Fruit fly (Drosophila melanogaster) whole organism, embryonic: ENCODE measurements around the gene Pdxk.
A peak's percentile ranks its signal among the peaks of the same experiment; 100 is the strongest.

Experiments
- Adf1 ChIP-seq: fragments of 200-800 bp; sonication (Bioruptor generic); IDR thresholded peaks from 2 replicates; pipeline ENCODE4 v1.3.6; 2022; ENCODE audit warnings: missing biosample characterization, missing genetic modification characterization
- Antp ChIP-seq: fragments of 200-800 bp; sonication (Bioruptor generic); optimal IDR thresholded peaks from 3 replicates; lab custom pipeline; 2016; ENCODE audit warnings: missing biosample characterization, missing genetic modification characterization
- Bgb ChIP-seq: fragments of 200-800 bp; sonication (Bioruptor generic); IDR thresholded peaks from 2 replicates; pipeline ENCODE4 v1.3.6; 2022; ENCODE audit warnings: missing biosample characterization, missing genetic modification characterization; ENCODE audit not compliant: partially characterized antibody
- CG10267 ChIP-seq: fragments of 200-800 bp; sonication (Bioruptor generic); optimal IDR thresholded peaks from 2 replicates; lab custom pipeline; 2018; ENCODE audit warnings: missing biosample characterization, mild to moderate bottlenecking, missing genetic modification characterization, moderate library complexity
- CG10274 ChIP-seq: fragments of 200-800 bp; sonication (Bioruptor generic); optimal IDR thresholded peaks from 3 replicates; lab custom pipeline; 2017; ENCODE audit warnings: missing biosample characterization, mild to moderate bottlenecking, missing genetic modification characterization
- CG12155 ChIP-seq: fragments of 200-800 bp; sonication (Bioruptor generic); optimal IDR thresholded peaks from 3 replicates; lab custom pipeline; 2016; ENCODE audit warnings: missing biosample characterization, missing genetic modification characterization
- CG1233 ChIP-seq: fragments of 200-800 bp; sonication (Bioruptor generic); optimal IDR thresholded peaks from 4 replicates; lab custom pipeline; 2018; ENCODE audit warnings: missing biosample characterization, mild to moderate bottlenecking, missing genetic modification characterization
- CG12391 ChIP-seq: fragments of 200-800 bp; sonication (Bioruptor generic); optimal IDR thresholded peaks from 3 replicates; lab custom pipeline; 2018; ENCODE audit warnings: missing biosample characterization, mild to moderate bottlenecking, missing genetic modification characterization, moderate library complexity
- CG13287 ChIP-seq: fragments of 200-800 bp; sonication (Bioruptor generic); IDR thresholded peaks from 2 replicates; pipeline ENCODE4 v1.3.6; 2022; ENCODE audit warnings: missing biosample characterization, missing genetic modification characterization; ENCODE audit not compliant: partially characterized antibody
- CG13624 ChIP-seq: fragments of 200-800 bp; sonication (Bioruptor generic); optimal IDR thresholded peaks from 2 replicates; lab custom pipeline; 2016; ENCODE audit warnings: missing biosample characterization, missing genetic modification characterization
- CG15479 ChIP-seq: fragments of 200-800 bp; sonication (Bioruptor generic); optimal IDR thresholded peaks from 3 replicates; lab custom pipeline; 2019; ENCODE audit warnings: missing biosample characterization, mild to moderate bottlenecking, missing genetic modification characterization, moderate library complexity
- CG15514 ChIP-seq: fragments of 200-800 bp; sonication (Bioruptor generic); optimal IDR thresholded peaks from 3 replicates; lab custom pipeline; 2017; ENCODE audit warnings: missing biosample characterization, missing genetic modification characterization, mild to moderate bottlenecking, moderate library complexity, missing genetic modification reagents
- CG1603 ChIP-seq: fragments of 200-800 bp; sonication (Bioruptor generic); optimal IDR thresholded peaks from 2 replicates; lab custom pipeline; 2019; ENCODE audit warnings: missing biosample characterization, mild to moderate bottlenecking, missing genetic modification characterization, moderate library complexity
- CG17361 ChIP-seq: fragments of 200-800 bp; sonication (Bioruptor generic); IDR thresholded peaks from 3 replicates; pipeline ENCODE4 v1.3.6; 2022; ENCODE audit warnings: missing biosample characterization, missing genetic modification characterization
- CG18011 ChIP-seq: fragments of 200-800 bp; sonication (Bioruptor generic); optimal IDR thresholded peaks from 2 replicates; lab custom pipeline; 2017; ENCODE audit warnings: missing biosample characterization, missing genetic modification characterization, mild to moderate bottlenecking, moderate library complexity, missing genotype
- CG2116 ChIP-seq: fragments of 200-800 bp; sonication (Bioruptor generic); optimal IDR thresholded peaks from 3 replicates; lab custom pipeline; 2018; ENCODE audit warnings: missing biosample characterization, mild to moderate bottlenecking, missing genetic modification characterization
- CG3407 ChIP-seq: fragments of 200-800 bp; sonication (Bioruptor generic); optimal IDR thresholded peaks from 2 replicates; lab custom pipeline; 2018; ENCODE audit warnings: missing biosample characterization, mild to moderate bottlenecking, missing genetic modification characterization
- CG34224 ChIP-seq: fragments of 200-800 bp; sonication (Bioruptor generic); IDR thresholded peaks from 3 replicates; pipeline ENCODE4 v1.3.6; 2022; ENCODE audit warnings: missing biosample characterization, missing genetic modification characterization; ENCODE audit not compliant: partially characterized antibody
- CG34422 ChIP-seq: fragments of 200-800 bp; sonication (Bioruptor generic); IDR thresholded peaks from 3 replicates; pipeline ENCODE4 v1.3.6; 2022; ENCODE audit warnings: missing biosample characterization, missing genetic modification characterization
- CG42726 ChIP-seq: fragments of 200-800 bp; sonication (Bioruptor generic); IDR thresholded peaks from 2 replicates; pipeline ENCODE4 v1.3.6; 2022; ENCODE audit warnings: missing biosample characterization, missing genetic modification characterization; ENCODE audit not compliant: partially characterized antibody
- CG6791 ChIP-seq: fragments of 200-800 bp; sonication (Bioruptor generic); IDR thresholded peaks from 3 replicates; pipeline ENCODE4 v1.3.6; 2022; ENCODE audit warnings: missing biosample characterization, missing genetic modification characterization; ENCODE audit not compliant: partially characterized antibody
- CG7987 ChIP-seq: fragments of 200-800 bp; sonication (Bioruptor generic); optimal IDR thresholded peaks from 2 replicates; lab custom pipeline; 2018; ENCODE audit warnings: missing biosample characterization, mild to moderate bottlenecking, missing genetic modification characterization, moderate library complexity
- CG8478 ChIP-seq: fragments of >200 bp; optimal IDR thresholded peaks from 2 replicates; lab custom pipeline; 2018
- CG9797 ChIP-seq: fragments of 200-800 bp; sonication (Bioruptor generic); optimal IDR thresholded peaks from 3 replicates; lab custom pipeline; 2018; ENCODE audit warnings: missing biosample characterization, mild to moderate bottlenecking, missing genetic modification characterization
- CoRest ChIP-seq: fragments of 200-800 bp; sonication (Bioruptor generic); optimal IDR thresholded peaks from 3 replicates; lab custom pipeline; 2018; ENCODE audit warnings: missing biosample characterization, mild to moderate bottlenecking, missing genetic modification characterization, moderate library complexity
- CrebB ChIP-seq: fragments of 200-800 bp; sonication (Bioruptor generic); optimal IDR thresholded peaks from 3 replicates; lab custom pipeline; 2018; ENCODE audit warnings: missing biosample characterization, mild to moderate bottlenecking, missing genetic modification characterization
- Dek ChIP-seq: fragments of 200-800 bp; sonication (Bioruptor generic); optimal IDR thresholded peaks from 3 replicates; lab custom pipeline; 2019; ENCODE audit warnings: missing biosample characterization, mild to moderate bottlenecking, missing genetic modification characterization, moderate library complexity
- E2f2 ChIP-seq: fragments of 200-800 bp; sonication (Bioruptor generic); IDR thresholded peaks from 2 replicates; pipeline ENCODE4 v1.3.6; 2022; ENCODE audit warnings: missing biosample characterization, missing genetic modification characterization
- Ets65A ChIP-seq: fragments of 200-800 bp; sonication (Bioruptor generic); peaks from one replicate; lab custom pipeline; 2016; ENCODE audit warnings: missing biosample characterization, missing genetic modification characterization
- Gsc ChIP-seq: fragments of 200-800 bp; sonication (Bioruptor generic); IDR thresholded peaks from 2 replicates; pipeline ENCODE4 v1.3.6; 2022; ENCODE audit warnings: missing biosample characterization, missing genetic modification characterization
- HLHmδ ChIP-seq: fragments of 200-800 bp; sonication (Bioruptor generic); optimal IDR thresholded peaks from 2 replicates; lab custom pipeline; 2018; ENCODE audit warnings: missing biosample characterization, mild to moderate bottlenecking, missing genetic modification characterization, moderate library complexity
- Hsf ChIP-seq: fragments of 200-800 bp; sonication (Bioruptor generic); optimal IDR thresholded peaks from 3 replicates; lab custom pipeline; 2016; ENCODE audit warnings: missing biosample characterization, missing genetic modification characterization
- MTF-1 ChIP-seq: fragments of 200-800 bp; sonication (Bioruptor generic); optimal IDR thresholded peaks from 2 replicates; lab custom pipeline; 2018; ENCODE audit warnings: missing biosample characterization, mild to moderate bottlenecking, missing genetic modification characterization, borderline replicate concordance
- Max ChIP-seq: fragments of 200-800 bp; sonication (Bioruptor generic); optimal IDR thresholded peaks from 2 replicates; lab custom pipeline; 2016; ENCODE audit warnings: missing biosample characterization, mild to moderate bottlenecking, missing genetic modification characterization
- Sry-δ ChIP-seq: fragments of 200-800 bp; sonication (Bioruptor generic); optimal IDR thresholded peaks from 2 replicates; lab custom pipeline; 2016; ENCODE audit warnings: missing biosample characterization, missing genetic modification characterization
- YL-1 ChIP-seq: fragments of 200-800 bp; sonication (Bioruptor generic); optimal IDR thresholded peaks from 3 replicates; lab custom pipeline; 2017; ENCODE audit warnings: missing biosample characterization, mild to moderate bottlenecking, missing genetic modification characterization
- bigmax ChIP-seq: fragments of 200-800 bp; sonication (Bioruptor generic); optimal IDR thresholded peaks from 2 replicates; lab custom pipeline; 2018; ENCODE audit warnings: missing biosample characterization, mild to moderate bottlenecking, missing genetic modification characterization
- gcm ChIP-seq: fragments of 200-800 bp; sonication (Bioruptor generic); optimal IDR thresholded peaks from 2 replicates; lab custom pipeline; 2019; ENCODE audit warnings: missing biosample characterization, mild to moderate bottlenecking, missing genetic modification characterization, moderate library complexity
- gfzf ChIP-seq: fragments of 200-800 bp; sonication (Bioruptor generic); optimal IDR thresholded peaks from 2 replicates; lab custom pipeline; 2016; ENCODE audit warnings: missing biosample characterization, mild to moderate bottlenecking, missing genetic modification characterization, moderate library complexity
- jumu ChIP-seq: fragments of 200-800 bp; sonication (Bioruptor generic); optimal IDR thresholded peaks from 3 replicates; lab custom pipeline; 2016; ENCODE audit warnings: missing biosample characterization, missing genetic modification characterization
- klu ChIP-seq: fragments of 200-800 bp; sonication (Bioruptor generic); IDR thresholded peaks from 2 replicates; pipeline ENCODE4 v1.3.6; 2022; ENCODE audit warnings: missing biosample characterization, missing genetic modification characterization
- knrl ChIP-seq: fragments of 200-800 bp; sonication (Bioruptor generic); IDR thresholded peaks from 3 replicates; pipeline ENCODE4 v1.3.6; 2022; ENCODE audit warnings: missing biosample characterization, missing genetic modification characterization; ENCODE audit not compliant: partially characterized antibody
- lola ChIP-seq, 3 experiments: fragments of >200 bp in 2 of 3; fragments of 200-800 bp in 1 of 3; sonication (Bioruptor generic) in 1 of 3; optimal IDR thresholded peaks; 2 replicates each; lab custom pipeline; 2017 to 2019; ENCODE audit warnings: missing biosample characterization in 3 of 3, missing genetic modification characterization in 3 of 3, mild to moderate bottlenecking in 1 of 3, moderate library complexity in 1 of 3
- pb ChIP-seq: fragments of 200-800 bp; sonication (Bioruptor generic); optimal IDR thresholded peaks from 3 replicates; lab custom pipeline; 2016; ENCODE audit warnings: missing biosample characterization, missing genetic modification characterization
- pzg ChIP-seq: fragments of 200-800 bp; sonication (Bioruptor generic); optimal IDR thresholded peaks from 3 replicates; lab custom pipeline; 2018; ENCODE audit warnings: missing biosample characterization, mild to moderate bottlenecking, missing genetic modification characterization, moderate library complexity
- repo ChIP-seq: fragments of 200-800 bp; sonication (Bioruptor generic); optimal IDR thresholded peaks from 2 replicates; lab custom pipeline; 2016; ENCODE audit warnings: missing biosample characterization, missing genetic modification characterization
- salm ChIP-seq: fragments of 200-800 bp; sonication (Bioruptor generic); optimal IDR thresholded peaks from 2 replicates; lab custom pipeline; 2018; ENCODE audit warnings: missing biosample characterization, mild to moderate bottlenecking, missing genetic modification characterization
- sisA ChIP-seq: fragments of 200-800 bp; sonication (Bioruptor generic); IDR thresholded peaks from 2 replicates; pipeline ENCODE4 v1.3.6; 2022; ENCODE audit warnings: missing biosample characterization, missing genetic modification characterization

Pdxk gene

dm6 chr3L:9402157-9402890 is 42.2 kb downstream of the Pdxk start, which contains the start of gene eIF4E1 (continued):
- TF ChIP-seq CG2116 (GFP tag; lab: Kevin White, UChicago), result peak; percentile 98
- peak; percentile 28; the same call in 1 of the 3 replicates for TF ChIP-seq CG17361
- peak; percentile 1 for TF ChIP-seq Dek (tag; lab: Kevin White, UChicago)
- 0 out of 2 replicates have a peak, but pooled peaks have one; percentile 28 for TF ChIP-seq Adf1 (GFP tag; lab: Robert Waterston, UW)
- peak; percentile 97 for TF ChIP-seq CG18011 (GFP tag; lab: Kevin White, UChicago)
- TF ChIP-seq Ets65A (GFP tag; lab: Kevin White, UChicago), result peak; percentile 89
- peak; percentile 80 for TF ChIP-seq CG1603 (tag; lab: Kevin White, UChicago)
- peak; percentile 50 for TF ChIP-seq E2f2 (GFP tag; lab: Robert Waterston, UW)
- TF ChIP-seq CG34422, result peak; percentile 57; the same call in 2 of the 3 replicates
- no peak for TF ChIP-seq lola (GFP tag; optimal IDR thresholded peaks at IDR 0.05; lab: Kevin White, UChicago)
- peak; percentile 86 for TF ChIP-seq Bgb (GFP tag; lab: Robert Waterston, UW)
- TF ChIP-seq CrebB, result no peak
- TF ChIP-seq jumu, result peak; percentile 3
- TF ChIP-seq CG10274, result no peak
- TF ChIP-seq CG15514 (GFP tag; lab: Kevin White, UChicago), result peak; percentile 68
- TF ChIP-seq CG15479 (GFP tag; lab: Kevin White, UChicago), result peak; percentile 73
- TF ChIP-seq CG13624 (GFP tag; lab: Kevin White, UChicago), result peak; percentile 40
- TF ChIP-seq HLHmδ (GFP tag; lab: Kevin White, UChicago), result no peak
- peak; percentile 73 for TF ChIP-seq CG6791 (GFP tag; lab: Robert Waterston, UW)
- peak; percentile 96 for TF ChIP-seq Sry-δ (GFP tag; lab: Kevin White, UChicago)
- peak; percentile 7 for TF ChIP-seq pb (GFP tag; lab: Kevin White, UChicago)
- no peak for TF ChIP-seq repo (GFP tag; lab: Kevin White, UChicago)
- peak; percentile 58 for TF ChIP-seq CG34224 (GFP tag; lab: Robert Waterston, UW)
- TF ChIP-seq CG12391 (tag; lab: Kevin White, UChicago), result peak; percentile 38
- TF ChIP-seq CG10267 (tag; lab: Kevin White, UChicago), result peak; percentile 65
- TF ChIP-seq klu, result 0 out of 2 replicates have a peak, but pooled peaks have one; percentile 14
- TF ChIP-seq CG12155 (GFP tag; lab: Kevin White, UChicago), result peak; percentile 11
- peak; percentile 24 for TF ChIP-seq Antp (GFP tag; lab: Kevin White, UChicago)
- no peak for TF ChIP-seq salm
- no peak for TF ChIP-seq MTF-1
- peak; percentile 1 for TF ChIP-seq CG1233 (GFP tag; lab: Kevin White, UChicago)
- peak; percentile 94 for TF ChIP-seq pzg (GFP tag; lab: Kevin White, UChicago)
- TF ChIP-seq CG13287 (GFP tag; lab: Robert Waterston, UW), result peak; percentile 80
- TF ChIP-seq CoRest (tag; lab: Kevin White, UChicago), result peak; percentile 61
- peak; percentile 24 for TF ChIP-seq CG7987
- TF ChIP-seq sisA, result peak; percentile 29; the same call in 1 of the 2 replicates
- TF ChIP-seq CG42726, result peak; percentile 80
- peak; percentile 86 for TF ChIP-seq knrl (GFP tag; lab: Robert Waterston, UW)
- TF ChIP-seq CG8478 (lab: Kevin White, UChicago), result peak; percentile 86
- peak; percentile 14 for TF ChIP-seq bigmax (GFP tag; lab: Kevin White, UChicago)
- TF ChIP-seq Gsc, result no peak
- peak; percentile 13 for TF ChIP-seq Hsf
- TF ChIP-seq gfzf (GFP tag; lab: Kevin White, UChicago), result peak; percentile 75
- TF ChIP-seq YL-1 (GFP tag; lab: Kevin White, UChicago), result peak; percentile 61
- peak; percentile 91 for TF ChIP-seq CG9797
- peak; percentile 60 for TF ChIP-seq Max (GFP tag; lab: Kevin White, UChicago)
- TF ChIP-seq gcm (GFP tag; lab: Kevin White, UChicago), result no peak
- TF ChIP-seq CG3407 (GFP tag; lab: Kevin White, UChicago), result no peak
